Fruit fly (Drosophila melanogaster) whole organism, prepupa: ENCODE measurements around the gene ome.
A peak's percentile ranks its signal among the peaks of the same experiment; 100 is the strongest.

ENCODE experiments used
- Blimp-1 ChIP-seq: fragments of 200-800 bp; sonication (Bioruptor generic); optimal IDR thresholded peaks from 3 replicates; lab custom pipeline; 2017; ENCODE audit warnings: missing biosample characterization, missing genetic modification characterization, mild to moderate bottlenecking, moderate library complexity, missing genetic modification reagents
- CG10631 ChIP-seq: fragments of 200-800 bp; sonication (Bioruptor generic); optimal IDR thresholded peaks from 2 replicates; lab custom pipeline; 2016; ENCODE audit warnings: missing biosample characterization, missing genetic modification characterization
- CG11294 ChIP-seq: fragments of 200-800 bp; sonication (Bioruptor generic); IDR thresholded peaks from 2 replicates; pipeline ENCODE4 v1.3.6; 2022; ENCODE audit warnings: missing biosample characterization, missing genetic modification characterization
- CG11902 ChIP-seq: fragments of 200-800 bp; sonication (Bioruptor generic); optimal IDR thresholded peaks from 3 replicates; lab custom pipeline; 2016; ENCODE audit warnings: missing biosample characterization, missing genetic modification characterization
- CG15336 ChIP-seq: fragments of 200-800 bp; sonication (Bioruptor generic); IDR thresholded peaks from 2 replicates; pipeline ENCODE4 v1.3.6; 2022; ENCODE audit warnings: missing biosample characterization, missing genetic modification characterization
- CG1621 ChIP-seq: fragments of 200-800 bp; sonication (Bioruptor generic); optimal IDR thresholded peaks from 3 replicates; lab custom pipeline; 2018; ENCODE audit warnings: missing biosample characterization, mild to moderate bottlenecking, missing genetic modification characterization
- CG3032 ChIP-seq: fragments of 200-800 bp; optimal IDR thresholded peaks from 2 replicates; lab custom pipeline; 2019; ENCODE audit warnings: missing biosample characterization, mild to moderate bottlenecking, missing genetic modification characterization, moderate library complexity
- CG31627 ChIP-seq: fragments of 200-800 bp; sonication (Bioruptor generic); optimal IDR thresholded peaks from 3 replicates; lab custom pipeline; 2016; ENCODE audit warnings: missing biosample characterization, missing genetic modification characterization
- CG32006 ChIP-seq: fragments of 200-800 bp; sonication (Bioruptor generic); optimal IDR thresholded peaks from 3 replicates; lab custom pipeline; 2017; ENCODE audit warnings: missing biosample characterization, mild to moderate bottlenecking, missing genetic modification characterization
- CG34406 ChIP-seq: fragments of 200-800 bp; sonication (Bioruptor generic); optimal IDR thresholded peaks from 3 replicates; lab custom pipeline; 2016; ENCODE audit warnings: missing biosample characterization, missing genetic modification characterization
- CG3919 ChIP-seq: fragments of 200-800 bp; sonication (Bioruptor generic); optimal IDR thresholded peaks from 3 replicates; lab custom pipeline; 2016; ENCODE audit warnings: missing biosample characterization, missing genetic modification characterization
- CG4318 ChIP-seq: fragments of 200-800 bp; sonication (Bioruptor generic); optimal IDR thresholded peaks from 3 replicates; lab custom pipeline; 2017; ENCODE audit warnings: missing biosample characterization, mild to moderate bottlenecking, missing genetic modification characterization
- CG6163 ChIP-seq: fragments of 200-800 bp; sonication (Bioruptor generic); IDR thresholded peaks from 3 replicates; pipeline ENCODE4 v1.3.6; 2022; ENCODE audit warnings: missing biosample characterization, missing genetic modification characterization
- CG6276 ChIP-seq: fragments of 200-800 bp; sonication (Bioruptor generic); optimal IDR thresholded peaks from 2 replicates; lab custom pipeline; 2017; ENCODE audit warnings: missing biosample characterization, mild to moderate bottlenecking, missing genetic modification characterization
- CG6792 ChIP-seq: fragments of 200-800 bp; sonication (Bioruptor generic); optimal IDR thresholded peaks from 3 replicates; lab custom pipeline; 2016; ENCODE audit warnings: missing biosample characterization, missing genetic modification characterization
- CG6808 ChIP-seq: fragments of 200-800 bp; sonication (Bioruptor generic); optimal IDR thresholded peaks from 3 replicates; lab custom pipeline; 2017; ENCODE audit warnings: missing biosample characterization, missing genetic modification characterization, mild to moderate bottlenecking, moderate library complexity, missing genetic modification reagents
- CG6854 ChIP-seq: fragments of 200-800 bp; sonication (Bioruptor generic); optimal IDR thresholded peaks from 2 replicates; lab custom pipeline; 2017; ENCODE audit warnings: missing biosample characterization, mild to moderate bottlenecking, missing genetic modification characterization
- CG7368 ChIP-seq: fragments of 200-800 bp; sonication (Bioruptor generic); optimal IDR thresholded peaks from 3 replicates; lab custom pipeline; 2016; ENCODE audit warnings: missing biosample characterization, missing genetic modification characterization
- CG8119 ChIP-seq: fragments of 200-800 bp; sonication (Bioruptor generic); IDR thresholded peaks from 3 replicates; pipeline ENCODE4 v1.3.6; 2022; ENCODE audit warnings: missing biosample characterization, missing genetic modification characterization
- CG8319 ChIP-seq: fragments of 200-800 bp; sonication (Bioruptor generic); optimal IDR thresholded peaks from 3 replicates; lab custom pipeline; 2016; ENCODE audit warnings: missing biosample characterization, missing genetic modification characterization
- CG8632 ChIP-seq: fragments of 200-800 bp; sonication (Bioruptor generic); optimal IDR thresholded peaks from 3 replicates; lab custom pipeline; 2016; ENCODE audit warnings: missing biosample characterization, missing genetic modification characterization
- CG9139 ChIP-seq: fragments of 200-800 bp; sonication (Bioruptor generic); optimal IDR thresholded peaks from 3 replicates; lab custom pipeline; 2017; ENCODE audit warnings: missing biosample characterization, mild to moderate bottlenecking, missing genetic modification characterization
- Eip75B ChIP-seq: fragments of 200-800 bp; sonication (Bioruptor generic); optimal IDR thresholded peaks from 3 replicates; lab custom pipeline; 2016; ENCODE audit warnings: missing biosample characterization, missing genetic modification characterization
- Eip78C ChIP-seq: fragments of 200-800 bp; sonication (Bioruptor generic); peaks from one replicate; lab custom pipeline; 2016; ENCODE audit warnings: missing biosample characterization, missing genetic modification characterization
- Eip93F ChIP-seq: fragments of 200-800 bp; sonication (Bioruptor generic); optimal IDR thresholded peaks from 2 replicates; lab custom pipeline; 2016; ENCODE audit warnings: missing biosample characterization, mild to moderate bottlenecking, missing genetic modification characterization
- Ets21C ChIP-seq: fragments of 200-800 bp; sonication (Bioruptor generic); optimal IDR thresholded peaks from 3 replicates; lab custom pipeline; 2016; ENCODE audit warnings: missing biosample characterization, missing genetic modification characterization
- Ets96B ChIP-seq: fragments of 200-800 bp; optimal IDR thresholded peaks from 2 replicates; lab custom pipeline; 2019; ENCODE audit warnings: missing biosample characterization, mild to moderate bottlenecking, missing genetic modification characterization, moderate library complexity
- Gug ChIP-seq: fragments of 200-800 bp; sonication (Bioruptor generic); IDR thresholded peaks from 2 replicates; pipeline ENCODE4 v1.3.6; 2022; ENCODE audit warnings: missing biosample characterization, missing genetic modification characterization
- Hr38 ChIP-seq: sonication (Bioruptor generic); optimal IDR thresholded peaks from 2 replicates; lab custom pipeline; 2016; ENCODE audit warnings: missing biosample characterization, missing genetic modification characterization
- Hr39 ChIP-seq: fragments of 200-800 bp; sonication (Bioruptor generic); optimal IDR thresholded peaks from 2 replicates; lab custom pipeline; 2016; ENCODE audit warnings: missing biosample characterization, missing genetic modification characterization
- Lpt ChIP-seq: fragments of 200-800 bp; sonication (Bioruptor generic); optimal IDR thresholded peaks from 3 replicates; lab custom pipeline; 2016; ENCODE audit warnings: missing biosample characterization, missing genetic modification characterization
- OdsH ChIP-seq: fragments of 200-800 bp; sonication (Bioruptor generic); optimal IDR thresholded peaks from 3 replicates; lab custom pipeline; 2016; ENCODE audit warnings: missing biosample characterization, missing genetic modification characterization
- Smox ChIP-seq: fragments of 200-800 bp; sonication (Bioruptor generic); optimal IDR thresholded peaks from 3 replicates; lab custom pipeline; 2016; ENCODE audit warnings: missing biosample characterization, missing genetic modification characterization
- Sox14 ChIP-seq: fragments of 200-800 bp; sonication (Bioruptor generic); optimal IDR thresholded peaks from 3 replicates; lab custom pipeline; 2016; ENCODE audit warnings: missing biosample characterization, missing genetic modification characterization
- Sox15 ChIP-seq: fragments of 200-800 bp; sonication (Bioruptor generic); optimal IDR thresholded peaks from 3 replicates; lab custom pipeline; 2016; ENCODE audit warnings: missing biosample characterization, missing genetic modification characterization
- acj6 ChIP-seq: fragments of 200-800 bp; sonication (Bioruptor generic); optimal IDR thresholded peaks from 3 replicates; lab custom pipeline; 2016; ENCODE audit warnings: missing biosample characterization, missing genetic modification characterization
- dac ChIP-seq: fragments of 200-800 bp; sonication (Bioruptor generic); optimal IDR thresholded peaks from 2 replicates; lab custom pipeline; 2017; ENCODE audit warnings: missing biosample characterization, mild to moderate bottlenecking, missing genetic modification characterization
- dsx ChIP-seq: fragments of 200-800 bp; optimal IDR thresholded peaks from 3 replicates; lab custom pipeline; 2019; ENCODE audit warnings: missing biosample characterization, mild to moderate bottlenecking, missing genetic modification characterization, moderate library complexity; ENCODE audit not compliant: poor library complexity, severe bottlenecking
- eg ChIP-seq: fragments of 200-800 bp; sonication (Bioruptor generic); IDR thresholded peaks from 3 replicates; pipeline ENCODE4 v1.3.6; 2022; ENCODE audit warnings: missing biosample characterization, missing genetic modification characterization
- fd59A ChIP-seq: fragments of 200-800 bp; sonication (Bioruptor generic); optimal IDR thresholded peaks from 2 replicates; lab custom pipeline; 2017; ENCODE audit warnings: missing biosample characterization, mild to moderate bottlenecking, missing genetic modification characterization, missing genetic modification reagents
- fd85E ChIP-seq: fragments of 200-800 bp; sonication (Bioruptor generic); optimal IDR thresholded peaks from 3 replicates; lab custom pipeline; 2016; ENCODE audit warnings: missing biosample characterization, missing genetic modification characterization
- fkh ChIP-seq: fragments of 200-800 bp; sonication (Bioruptor generic); optimal IDR thresholded peaks from 3 replicates; lab custom pipeline; 2017; ENCODE audit warnings: missing biosample characterization, mild to moderate bottlenecking, missing genetic modification characterization, moderate library complexity
- lz ChIP-seq: fragments of 200-800 bp; sonication (Bioruptor generic); optimal IDR thresholded peaks from 3 replicates; lab custom pipeline; 2016; ENCODE audit warnings: missing biosample characterization, missing genetic modification characterization
- net ChIP-seq: fragments of 200-800 bp; sonication (Bioruptor generic); optimal IDR thresholded peaks from 3 replicates; lab custom pipeline; 2016; ENCODE audit warnings: missing biosample characterization, missing genetic modification characterization
- pdm3 ChIP-seq: fragments of 200-800 bp; sonication (Bioruptor generic); optimal IDR thresholded peaks from 3 replicates; lab custom pipeline; 2016; ENCODE audit warnings: missing biosample characterization, missing genetic modification characterization
- spab ChIP-seq: fragments of 200-800 bp; sonication (Bioruptor generic); optimal IDR thresholded peaks from 2 replicates; lab custom pipeline; 2017; ENCODE audit warnings: missing biosample characterization, mild to moderate bottlenecking, missing genetic modification characterization, missing genetic modification reagents
- ss ChIP-seq, 2 experiments: fragments of 200-800 bp; sonication (Bioruptor generic); optimal IDR thresholded peaks; 2 replicates in 1 of 2; 3 replicates in 1 of 2; lab custom pipeline; 2017 to 2018; ENCODE audit warnings: mild to moderate bottlenecking in 2 of 2, missing biosample characterization in 2 of 2, missing genetic modification characterization in 2 of 2, moderate library complexity in 1 of 2
- svp ChIP-seq: fragments of 200-800 bp; sonication (Bioruptor generic); peaks from one replicate; lab custom pipeline; 2016; ENCODE audit warnings: missing biosample characterization, missing genetic modification characterization
- topi ChIP-seq: fragments of 200-800 bp; sonication (Bioruptor generic); optimal IDR thresholded peaks from 3 replicates; lab custom pipeline; 2016; ENCODE audit warnings: missing biosample characterization, missing genetic modification characterization

Gene ome

dm6 chr3L:14752816-14753215 is 80.2 kb downstream of the ome start:
- TF ChIP-seq acj6 (GFP tag; lab: Kevin White, UChicago) (no peak), OdsH (GFP tag; lab: Kevin White, UChicago) (no peak), eg (no peak), CG8632 (GFP tag; lab: Kevin White, UChicago) (no peak), dsx (GFP tag; lab: Kevin White, UChicago) (no peak), pdm3 (GFP tag; lab: Kevin White, UChicago) (no peak), Hr39 (no peak), Lpt (GFP tag; lab: Kevin White, UChicago) (no peak)

- TF ChIP-seq Hr38 (GFP tag; lab: Kevin White, UChicago) (no peak), CG6163 (GFP tag; lab: Robert Waterston, UW) (peak; percentile 71), Gug (GFP tag; lab: Robert Waterston, UW) (no peak), Blimp-1 (GFP tag; lab: Kevin White, UChicago) (no peak), CG1621 (tag; lab: Kevin White, UChicago) (no peak), ss (GFP tag; optimal IDR thresholded peaks at IDR 0.05; lab: Kevin White, UChicago) (peak; percentile 74 to 80), CG4318 (no peak), Eip93F (no peak), Eip75B (GFP tag; lab: Kevin White, UChicago) (peak; percentile 42), CG15336 (GFP tag; lab: Robert Waterston, UW) (0 out of 2 replicates have a peak, but pooled peaks have one; percentile 32), CG9139 (GFP tag; lab: Kevin White, UChicago) (peak; percentile 69), spab (no peak), dac (GFP tag; lab: Kevin White, UChicago) (no peak), CG6792 (GFP tag; lab: Kevin White, UChicago) (peak; percentile 5), CG8119 (peak; percentile 22; the same call in 1 of the 3 replicates), CG34406 (GFP tag; lab: Kevin White, UChicago) (no peak), CG6276 (GFP tag; lab: Kevin White, UChicago) (peak; percentile 44), CG6808 (GFP tag; lab: Kevin White, UChicago) (peak; percentile 63), Eip78C (GFP tag; lab: Kevin White, UChicago) (peak; percentile 80), Ets21C (GFP tag; lab: Kevin White, UChicago) (no peak), Smox (GFP tag; lab: Kevin White, UChicago) (no peak), CG8319 (no peak), fd59A (GFP tag; lab: Kevin White, UChicago) (no peak), CG11902 (GFP tag; lab: Kevin White, UChicago) (no peak), CG11294 (GFP tag; lab: Robert Waterston, UW) (no peak), Hr39 (no peak), fkh (GFP tag; lab: Kevin White, UChicago) (peak; percentile 29), CG3032 (no peak), dsx (GFP tag; lab: Kevin White, UChicago) (peak; percentile 54), fd85E (peak; percentile 74), CG7368 (GFP tag; lab: Kevin White, UChicago) (no peak), Lpt (GFP tag; lab: Kevin White, UChicago) (peak; percentile 38), CG31627 (no peak), Ets96B (no peak), CG6854 (GFP tag; lab: Kevin White, UChicago) (peak; percentile 8), acj6 (GFP tag; lab: Kevin White, UChicago) (no peak), Sox14 (GFP tag; lab: Kevin White, UChicago) (peak; percentile 24), svp (GFP tag; lab: Kevin White, UChicago) (peak; percentile 99), lz (GFP tag; lab: Kevin White, UChicago) (no peak), CG32006 (GFP tag; lab: Kevin White, UChicago) (no peak), CG3919 (GFP tag; lab: Kevin White, UChicago) (peak; percentile 23), topi (GFP tag; lab: Kevin White, UChicago) (no peak), Sox15 (GFP tag; lab: Kevin White, UChicago) (no peak), CG8632 (GFP tag; lab: Kevin White, UChicago) (peak; percentile 4), CG10631 (GFP tag; lab: Kevin White, UChicago) (no peak), net (GFP tag; lab: Kevin White, UChicago) (peak; percentile 28)
These were observed 82.5 kb downstream of the ome start for dm6 chr3L:14755046-14755643.
